Fruit fly (Drosophila melanogaster): ENCODE results near the gene CG32573.

The CG32573 gene

DNA sequence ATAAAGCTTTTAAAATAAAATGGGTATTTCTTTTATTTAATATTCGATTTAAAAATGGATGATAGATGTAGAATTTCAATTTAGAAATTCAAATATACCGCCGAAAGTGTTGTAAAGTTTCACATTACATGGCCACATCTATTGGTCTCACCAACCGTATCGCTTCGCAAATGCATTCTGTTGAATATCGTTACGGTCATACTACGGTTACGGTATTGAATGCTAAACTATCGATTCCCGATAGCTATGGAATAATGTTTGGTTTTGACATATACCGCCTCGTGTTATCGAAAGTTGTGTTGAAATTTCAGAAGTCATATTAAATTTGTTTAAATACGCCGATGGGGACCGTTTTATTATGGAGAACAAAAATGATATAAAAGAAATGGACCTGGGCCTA, at the start of gene CG32573, which contains the start of gene CG42512:
Gene CG32573, plus strand, starts transcription at position 279 of the 400 bp plus-strand sequence.
Gene CG42512, plus strand, starts transcription at position 279 of the 400 bp plus-strand sequence.
- no peak for TF ChIP-seq noc (tag; optimal IDR thresholded peaks at IDR 0.05)

- TF ChIP-seq noc (tag; optimal IDR thresholded peaks at IDR 0.05) = no peak
Measured at dm6 chrX:16607828-16608227, 43.3 kb upstream of the CG32573 start.

DNA sequence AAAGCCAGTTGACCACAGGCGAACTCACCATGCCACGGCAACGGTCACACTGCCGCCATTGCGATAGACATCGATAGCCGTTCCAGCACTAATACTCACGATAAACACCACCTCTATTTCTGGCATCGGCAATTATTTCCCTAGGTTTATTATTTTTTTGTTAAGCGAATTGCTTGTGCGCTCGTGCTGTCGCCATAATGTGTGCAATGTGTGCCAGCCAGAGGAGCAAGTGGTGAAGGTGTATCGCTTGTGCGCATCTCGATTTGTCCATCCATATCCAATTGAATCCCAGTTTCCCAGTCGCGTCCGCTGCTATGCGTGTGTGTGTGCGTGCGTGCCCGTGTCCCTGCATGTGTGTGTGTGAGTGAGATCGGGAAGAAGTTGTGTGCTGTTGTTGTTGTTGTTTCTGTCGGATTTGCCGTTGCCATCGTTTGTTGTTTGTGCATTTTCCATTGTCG, 40.5 kb upstream of the CG32573 start, which contains the start of gene mbt:
Gene mbt, plus strand, starts transcription at position 85 of the 458 bp plus-strand sequence.
- no peak for TF ChIP-seq noc (tag; optimal IDR thresholded peaks at IDR 0.05)

dm6 chrX:16616773-16617738, 34.1 kb upstream of the CG32573 start:
- no peak for TF ChIP-seq noc (tag; optimal IDR thresholded peaks at IDR 0.05)

dm6 chrX:16618724-16619123, 32.5 kb upstream of the CG32573 start:
- no peak for TF ChIP-seq noc (tag; optimal IDR thresholded peaks at IDR 0.05)

dm6 chrX:16621462-16621861, 29.7 kb upstream of the CG32573 start, which contains the start of gene CG9782:
TSS of gene CG9782 (minus strand) at chrX:16621589.
- TF ChIP-seq noc (tag; optimal IDR thresholded peaks at IDR 0.05) = no peak

DNA sequence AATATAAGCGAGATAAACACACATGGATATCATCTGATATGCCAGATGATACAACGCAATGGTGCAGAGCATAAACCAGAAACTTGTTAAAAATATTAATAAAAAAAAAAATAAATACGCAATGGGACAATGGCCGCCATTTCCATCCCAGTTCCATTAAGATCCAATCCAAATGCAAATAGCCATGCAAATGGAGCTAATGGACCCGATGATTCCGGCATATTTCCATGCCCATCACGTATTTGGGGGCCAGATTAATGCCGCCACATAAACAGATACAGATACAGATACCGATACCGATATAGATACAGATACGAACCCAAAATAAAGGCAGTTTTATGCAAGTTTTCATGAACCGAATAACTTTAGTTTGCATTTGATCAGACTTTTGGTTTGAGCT, 27.7 kb upstream of the CG32573 start:
- no peak for TF ChIP-seq noc (tag; optimal IDR thresholded peaks at IDR 0.05)

DNA sequence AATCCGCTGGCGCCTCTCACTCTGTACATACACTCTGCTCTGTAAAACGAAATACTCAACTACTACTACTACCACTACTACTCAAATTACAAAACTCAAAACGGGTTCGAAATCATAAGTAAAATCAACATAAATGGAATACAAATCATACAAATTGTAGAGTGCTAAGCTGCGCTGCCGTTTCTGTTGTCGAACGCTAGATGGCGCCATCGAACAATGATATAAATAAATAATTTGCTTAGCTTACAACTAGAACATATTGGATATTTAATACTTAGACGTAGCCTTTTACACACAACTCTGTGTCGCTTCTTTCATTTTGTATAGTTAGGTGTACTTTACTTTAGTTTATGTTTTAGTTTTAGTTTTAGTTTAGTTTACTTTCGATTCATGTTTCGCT, 26.7 kb upstream of the CG32573 start:
- no peak for TF ChIP-seq noc (tag; optimal IDR thresholded peaks at IDR 0.05)

- no peak for TF ChIP-seq noc (tag; optimal IDR thresholded peaks at IDR 0.05)
Measured at dm6 chrX:16632135-16632534, 19.0 kb upstream of the CG32573 start, which contains the start of gene CG9777. TSS of gene CG9777 (minus strand) at chrX:16632235.

dm6 chrX:16633181-16633957, 17.8 kb upstream of the CG32573 start:
- TF ChIP-seq noc (tag; optimal IDR thresholded peaks at IDR 0.05) = no peak

dm6 chrX:16637106-16637590, 14.0 kb upstream of the CG32573 start, which contains the start of gene Rok:
TSS of gene Rok (minus strand) at chrX:16637414.
- no peak for TF ChIP-seq noc (tag; optimal IDR thresholded peaks at IDR 0.05)

dm6 chrX:16637594-16638485, 13.3 kb upstream of the CG32573 start, which contains the start of gene RpS19a:
TSS of gene RpS19a (plus strand) at chrX:16637894.
- TF ChIP-seq noc (tag; optimal IDR thresholded peaks at IDR 0.05) = peak; percentile 66

- TF ChIP-seq noc (tag; optimal IDR thresholded peaks at IDR 0.05) = no peak
Measured at dm6 chrX:16640260-16641100, 10.7 kb upstream of the CG32573 start, which contains the start of the genes SNRPG and mthl1. TSS of gene SNRPG (minus strand) at chrX:16640419. TSS of gene mthl1 (plus strand) at chrX:16640968.

DNA sequence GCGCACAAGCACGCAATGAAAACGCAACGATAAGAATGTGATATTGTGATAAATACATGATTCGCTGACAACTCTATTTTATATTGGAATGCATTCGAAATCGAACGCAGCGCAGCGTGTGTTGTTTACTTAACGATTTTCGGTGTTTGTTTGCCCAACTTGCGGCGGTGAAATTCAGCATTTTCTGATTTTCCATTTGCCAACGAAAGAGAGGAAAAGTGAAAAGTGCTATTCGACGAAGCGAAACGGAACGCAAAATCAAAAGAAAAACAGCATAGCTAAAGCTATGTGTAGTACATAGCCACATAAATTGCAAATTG, 10.1 kb upstream of the CG32573 start:
- TF ChIP-seq noc (tag; optimal IDR thresholded peaks at IDR 0.05) = no peak
